Fruit fly (Drosophila melanogaster) whole organism, pupa: ENCODE results near the gene CG5727.

Source experiments
- CG10348 ChIP-seq: fragments of 200-800 bp; sonication (Bioruptor generic); IDR thresholded peaks from 2 replicates; pipeline ENCODE4 v1.3.6; 2022; ENCODE audit warnings: missing biosample characterization, missing genetic modification characterization
- CG13204 ChIP-seq: fragments of 200-800 bp; sonication (Bioruptor generic); optimal IDR thresholded peaks from 2 replicates; lab custom pipeline; 2018; ENCODE audit warnings: missing biosample characterization, mild to moderate bottlenecking, missing genetic modification characterization, moderate library complexity
- CG14655 ChIP-seq: fragments of 200-800 bp; sonication (Bioruptor generic); optimal IDR thresholded peaks from 3 replicates; lab custom pipeline; 2017; ENCODE audit warnings: mild to moderate bottlenecking, missing biosample characterization, missing genetic modification reagents, missing genetic modification characterization
- CG17806 ChIP-seq: fragments of 200-800 bp; sonication (Bioruptor generic); optimal IDR thresholded peaks from 2 replicates; lab custom pipeline; 2018; ENCODE audit warnings: missing biosample characterization, mild to moderate bottlenecking, missing genetic modification characterization, moderate library complexity
- CG34367 ChIP-seq: fragments of 200-800 bp; sonication (Bioruptor generic); optimal IDR thresholded peaks from 2 replicates; lab custom pipeline; 2018; ENCODE audit warnings: missing biosample characterization, mild to moderate bottlenecking, missing genetic modification characterization
- CG4496 ChIP-seq: fragments of 200-800 bp; sonication (Bioruptor generic); IDR thresholded peaks from 3 replicates; pipeline ENCODE4 v1.3.6; 2022; ENCODE audit warnings: missing biosample characterization, missing genetic modification characterization
- CG8159 ChIP-seq: fragments of 200-800 bp; sonication (Bioruptor generic); optimal IDR thresholded peaks from 3 replicates; lab custom pipeline; 2018; ENCODE audit warnings: missing biosample characterization, mild to moderate bottlenecking, missing genetic modification characterization, moderate library complexity
- CG9948 ChIP-seq: fragments of 200-800 bp; sonication (Bioruptor generic); optimal IDR thresholded peaks from 2 replicates; lab custom pipeline; 2018; ENCODE audit warnings: missing biosample characterization, mild to moderate bottlenecking, missing genetic modification characterization, moderate library complexity
- D1 ChIP-seq: fragments of 200-800 bp; sonication (Bioruptor generic); optimal IDR thresholded peaks from 2 replicates; lab custom pipeline; 2018; ENCODE audit warnings: missing biosample characterization, mild to moderate bottlenecking, missing genetic modification characterization, moderate library complexity
- EcR ChIP-seq: fragments of 200-800 bp; sonication (Bioruptor generic); optimal IDR thresholded peaks from 3 replicates; lab custom pipeline; 2019; ENCODE audit warnings: missing biosample characterization, missing genetic modification characterization, mild to moderate bottlenecking, moderate library complexity, missing genetic modification reagents
- Pif1A ChIP-seq: fragments of 200-800 bp; sonication (Bioruptor generic); optimal IDR thresholded peaks from 3 replicates; lab custom pipeline; 2016; ENCODE audit warnings: missing biosample characterization, missing genetic modification characterization
- Snoo ChIP-seq: fragments of 200-800 bp; sonication (Bioruptor generic); optimal IDR thresholded peaks from 3 replicates; lab custom pipeline; 2017; ENCODE audit warnings: missing biosample characterization, mild to moderate bottlenecking, missing genetic modification characterization, inconsistent platforms
- gl ChIP-seq: fragments of 200-800 bp; sonication (Bioruptor generic); optimal IDR thresholded peaks from 2 replicates; lab custom pipeline; 2018; ENCODE audit warnings: missing biosample characterization, mild to moderate bottlenecking, missing genetic modification characterization
- rn ChIP-seq: fragments of 200-800 bp; sonication (Bioruptor generic); IDR thresholded peaks from 2 replicates; pipeline ENCODE4 v1.3.6; 2022; ENCODE audit warnings: missing biosample characterization, missing genetic modification characterization

DNA sequence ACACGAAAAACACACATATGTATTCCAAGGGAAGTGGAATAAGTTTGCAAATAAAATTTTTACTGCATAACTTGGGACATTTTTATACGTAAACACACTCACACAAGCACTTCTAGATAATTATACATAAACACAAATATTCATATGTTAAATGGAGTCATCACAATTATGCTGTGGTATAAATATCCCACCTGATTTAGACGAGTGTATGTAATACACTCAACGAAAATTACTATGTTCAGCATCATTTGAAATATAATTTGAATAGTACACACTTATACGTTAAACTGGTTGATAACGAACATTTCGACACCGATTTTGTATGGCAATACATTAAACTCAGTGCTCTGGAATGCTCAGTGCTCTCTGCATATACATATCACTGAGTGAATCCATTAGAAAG lies 20.6 kb upstream of the CG5727 start:
- TF ChIP-seq CG4496 (GFP tag; lab: Robert Waterston, UW) (peak; percentile 65; the same call in 2 of the 3 replicates), Pif1A (GFP tag; lab: Kevin White, UChicago) (peak; percentile 79), gl (tag; lab: Kevin White, UChicago) (no peak), CG17806 (tag; lab: Kevin White, UChicago) (peak; percentile 53), Snoo (no peak), D1 (tag; lab: Kevin White, UChicago) (no peak), CG8159 (peak; percentile 38), CG34367 (tag; lab: Kevin White, UChicago) (no peak), CG13204 (GFP tag; lab: Kevin White, UChicago) (no peak), CG14655 (GFP tag; lab: Kevin White, UChicago) (no peak), CG9948 (tag; lab: Kevin White, UChicago) (peak; percentile 30), rn (no peak), CG10348 (GFP tag; lab: Robert Waterston, UW) (no peak), EcR (GFP tag; lab: Kevin White, UChicago) (no peak)
